Worm (Caenorhabditis elegans): ENCODE data around the gene F15H10.8.

DNA sequence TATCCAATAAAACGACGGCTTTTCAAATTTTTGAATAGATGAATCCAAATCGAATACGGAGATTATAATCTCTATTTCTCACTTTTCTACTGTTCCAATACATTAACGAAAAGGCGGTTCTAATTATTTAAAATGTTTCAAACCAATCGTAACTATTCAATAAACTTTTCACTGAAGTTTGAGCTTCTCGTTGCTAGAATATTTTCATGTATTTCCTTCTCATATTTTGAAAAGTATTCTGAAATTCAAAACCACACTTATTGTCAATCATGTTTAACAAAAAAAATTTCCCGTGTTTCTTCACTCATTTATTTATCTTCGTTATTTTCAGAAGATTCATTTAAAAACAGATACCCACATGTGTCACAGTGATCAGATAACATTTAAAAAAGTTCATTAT, at the start of gene F15H10.8:
- no peak for TF ChIP-seq B0035.1 (tag; optimal IDR thresholded peaks at IDR 0.05)
- no peak for TF ChIP-seq chd-7 (tag; optimal IDR thresholded peaks at IDR 0.05)

Measured in whole organism, young adult.